Worm (Caenorhabditis elegans) whole organism, L4 larva: ENCODE results near the gene B0416.5.

Source experiments
- F44E2.7 ChIP-seq: fragments of 200-800 bp; sonication (Bioruptor generic); IDR thresholded peaks from 2 replicates; pipeline ENCODE4 v2.1.2; 2022; ENCODE audit warnings: missing genetic modification characterization, missing compliant biosample characterization
- T26A8.4 ChIP-seq: fragments of 200-800 bp; sonication (Bioruptor generic); IDR thresholded peaks from 2 replicates; pipeline ENCODE4 v1.3.6; 2022; ENCODE audit warnings: missing genetic modification characterization, missing compliant biosample characterization
- aha-1 ChIP-seq: fragments of 150-350 bp; peaks from one replicate; lab custom pipeline; 2014; ENCODE audit warnings: missing biosample characterization, missing genetic modification characterization
- arid-1 ChIP-seq: fragments of 200-800 bp; sonication (Bioruptor generic); conservative IDR thresholded peaks from 2 replicates; pipeline ENCODE4 v1.3.6; 2022; ENCODE audit warnings: missing genetic modification reagents, missing genetic modification characterization, missing compliant biosample characterization
- ceh-28 ChIP-seq: fragments of 150-350 bp; optimal IDR thresholded peaks from 2 replicates; lab custom pipeline; 2014; ENCODE audit warnings: missing biosample characterization, missing genetic modification reagents, missing genetic modification characterization
- ceh-62 ChIP-seq: sonication (generic microtip); optimal IDR thresholded peaks from 2 replicates; lab custom pipeline; 2017; ENCODE audit warnings: missing biosample characterization, missing genetic modification characterization
- ceh-82 ChIP-seq: sonication (generic microtip); optimal IDR thresholded peaks from 2 replicates; lab custom pipeline; 2017; ENCODE audit warnings: missing biosample characterization, missing genetic modification characterization
- daf-8 ChIP-seq: fragments of 200-800 bp; sonication (Bioruptor generic); IDR thresholded peaks from 2 replicates; pipeline ENCODE4 v1.3.6; 2022; ENCODE audit warnings: missing genetic modification characterization, missing compliant biosample characterization
- dmd-8 ChIP-seq: fragments of 200-800 bp; sonication (Bioruptor generic); IDR thresholded peaks from 2 replicates; pipeline ENCODE4 v1.3.6; 2022; ENCODE audit warnings: missing genetic modification characterization, missing compliant biosample characterization
- fkh-10 ChIP-seq: fragments of 150-350 bp; optimal IDR thresholded peaks from 2 replicates; lab custom pipeline; 2014; ENCODE audit warnings: missing biosample characterization, missing genetic modification reagents, missing genetic modification characterization
- fos-1 ChIP-seq: fragments of 150-350 bp; optimal IDR thresholded peaks from 2 replicates; lab custom pipeline; 2014; ENCODE audit warnings: missing biosample characterization, missing genetic modification characterization
- hif-1 ChIP-seq, 2 experiments: sonication (generic microtip); optimal IDR thresholded peaks; 2 replicates each; lab custom pipeline; 2016 to 2017; ENCODE audit warnings: missing compliant biosample characterization in 2 of 2, missing genetic modification characterization in 2 of 2, missing genetic modification reagents in 2 of 2, missing genotype in 2 of 2, mild to moderate bottlenecking in 1 of 2
- hlh-11 ChIP-seq: fragments of 200-800 bp; sonication (Bioruptor generic); optimal IDR thresholded peaks from 2 replicates; lab custom pipeline; 2018; ENCODE audit warnings: mild to moderate bottlenecking, missing genetic modification characterization, missing compliant biosample characterization
- hlh-30 ChIP-seq: sonication (generic microtip); optimal IDR thresholded peaks from 2 replicates; lab custom pipeline; 2017; ENCODE audit warnings: antibody characterized with exemption, mild to moderate bottlenecking, missing genetic modification characterization, missing compliant biosample characterization; ENCODE audit not compliant: insufficient read depth
- hmg-1.1 ChIP-seq: fragments of 200-800 bp; sonication (Bioruptor generic); IDR thresholded peaks from 2 replicates; pipeline ENCODE4 v1.3.6; 2022; ENCODE audit warnings: missing genetic modification reagents, missing genetic modification characterization, missing compliant biosample characterization
- lin-15B ChIP-seq: fragments of 150-350 bp; sonication (generic microtip); optimal IDR thresholded peaks from 3 replicates; lab custom pipeline; 2014; ENCODE audit warnings: missing biosample characterization, missing genetic modification characterization
- lin-29 ChIP-seq: fragments of 200-800 bp; sonication (Bioruptor generic); IDR thresholded peaks from 2 replicates; pipeline ENCODE4 v1.3.6; 2022; ENCODE audit warnings: missing genetic modification reagents, missing genetic modification characterization, missing compliant biosample characterization
- lin-38 ChIP-seq: fragments of 200-800 bp; sonication (Bioruptor generic); IDR thresholded peaks from 2 replicates; pipeline ENCODE4 v1.3.6; 2022; ENCODE audit warnings: missing genetic modification reagents, missing genetic modification characterization, missing compliant biosample characterization
- mep-1 ChIP-seq: fragments of 150-350 bp; sonication (generic microtip); optimal IDR thresholded peaks from 3 replicates; lab custom pipeline; 2014; ENCODE audit warnings: missing biosample characterization, missing genetic modification characterization
- mes-2 ChIP-seq: sonication (generic microtip); optimal IDR thresholded peaks from 2 replicates; lab custom pipeline; 2016; ENCODE audit warnings: missing genotype, mild to moderate bottlenecking, missing genetic modification characterization, missing compliant biosample characterization; ENCODE audit not compliant: poor library complexity, severe bottlenecking
- mxl-2 ChIP-seq: fragments of 200-800 bp; sonication (Bioruptor generic); conservative IDR thresholded peaks from 2 replicates; pipeline ENCODE4 v1.3.6; 2022; ENCODE audit warnings: missing genetic modification reagents, missing genetic modification characterization, missing compliant biosample characterization
- nhr-11 ChIP-seq: fragments of 150-350 bp; optimal IDR thresholded peaks from 2 replicates; lab custom pipeline; 2014; ENCODE audit warnings: missing biosample characterization, missing genetic modification characterization
- nhr-42 ChIP-seq: fragments of 200-800 bp; sonication (Bioruptor generic); IDR thresholded peaks from 2 replicates; pipeline ENCODE4 v1.3.6; 2022; ENCODE audit warnings: missing genetic modification characterization, missing compliant biosample characterization
- nhr-48 ChIP-seq: sonication (generic microtip); optimal IDR thresholded peaks from 2 replicates; lab custom pipeline; 2016; ENCODE audit warnings: mild to moderate bottlenecking, missing genetic modification characterization, missing compliant biosample characterization
- nhr-6 ChIP-seq: fragments of 150-350 bp; optimal IDR thresholded peaks from 2 replicates; lab custom pipeline; 2014; ENCODE audit warnings: missing biosample characterization, missing genetic modification characterization
- pqm-1 ChIP-seq: sonication (generic microtip); optimal IDR thresholded peaks from 2 replicates; lab custom pipeline; 2017; ENCODE audit warnings: missing biosample characterization, missing genetic modification characterization
- saeg-2 ChIP-seq: fragments of 200-800 bp; sonication (Bioruptor generic); IDR thresholded peaks from 2 replicates; pipeline ENCODE4 v1.3.6; 2022; ENCODE audit warnings: missing genetic modification reagents, missing genetic modification characterization, missing compliant biosample characterization
- skn-1 ChIP-seq: fragments of 150-350 bp; optimal IDR thresholded peaks from 2 replicates; lab custom pipeline; 2014; ENCODE audit warnings: missing biosample characterization, missing genetic modification characterization
- snpc-1.2 ChIP-seq: fragments of 200-800 bp; sonication (Bioruptor generic); IDR thresholded peaks from 2 replicates; pipeline ENCODE4 v1.3.6; 2022; ENCODE audit warnings: missing genetic modification reagents, missing genetic modification characterization, missing compliant biosample characterization
- snpc-4 ChIP-seq: fragments of 150-350 bp; optimal IDR thresholded peaks from 2 replicates; lab custom pipeline; 2014; ENCODE audit warnings: missing biosample characterization, missing genetic modification characterization
- unc-130 ChIP-seq: sonication (generic microtip); optimal IDR thresholded peaks from 2 replicates; lab custom pipeline; 2016; ENCODE audit warnings: missing genetic modification reagents, missing genetic modification characterization, missing compliant biosample characterization
- unc-39 ChIP-seq: sonication (generic microtip); optimal IDR thresholded peaks from 2 replicates; lab custom pipeline; 2017; ENCODE audit warnings: missing biosample characterization, missing genetic modification characterization
- unc-62 ChIP-seq, 3 experiments: fragments of 150-350 bp in 1 of 3; sonication (generic microtip); optimal IDR thresholded peaks in 2 of 3; peaks in 1 of 3; 1 replicate in 1 of 3; 2 replicates in 2 of 3; lab custom pipeline; 2014 to 2017; ENCODE audit warnings: missing biosample characterization in 3 of 3, missing genetic modification characterization in 3 of 3, missing genetic modification reagents in 3 of 3, missing genotype in 1 of 3
- zfp-2 ChIP-seq: sonication (generic microtip); optimal IDR thresholded peaks from 2 replicates; lab custom pipeline; 2016; ENCODE audit warnings: mild to moderate bottlenecking, missing genetic modification characterization, missing compliant biosample characterization
- zip-11 ChIP-seq: fragments of 200-800 bp; sonication (Bioruptor generic); IDR thresholded peaks from 2 replicates; pipeline ENCODE4 v1.3.6; 2022; ENCODE audit warnings: missing genetic modification characterization, missing compliant biosample characterization
- ztf-7 ChIP-seq: fragments of 150-350 bp; optimal IDR thresholded peaks from 2 replicates; lab custom pipeline; 2014; ENCODE audit warnings: missing biosample characterization, missing genetic modification characterization

B0416.5 gene

DNA sequence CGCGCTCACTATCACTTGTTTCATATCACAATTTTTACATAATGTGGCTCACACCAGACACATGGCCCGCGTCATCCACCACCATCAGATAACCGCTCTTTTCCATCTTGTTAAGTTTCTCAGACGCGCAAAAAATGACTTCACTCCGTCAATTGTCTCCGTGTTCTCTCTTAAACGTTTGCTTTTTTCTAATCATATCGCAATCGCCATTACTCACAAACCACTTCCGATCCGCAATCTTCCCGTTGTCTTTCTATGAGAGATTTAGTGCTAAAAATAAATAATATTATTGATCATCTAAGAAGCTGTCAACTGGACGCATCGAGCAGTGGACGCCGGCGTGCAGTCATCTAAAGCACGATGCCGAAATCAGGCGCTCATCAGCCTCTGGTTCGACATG lies 32.8 kb upstream of the B0416.5 start, which contains the start of gene tmc-2:
tmc-2 (plus strand) TSS at position 301 of the 400 bp plus-strand sequence.
- TF ChIP-seq dmd-8 (GFP tag; lab: Robert Waterston, UW) (no peak), ceh-82 (tag; lab: Kevin White, UChicago) (no peak), snpc-1.2 (GFP tag; lab: Robert Waterston, UW) (no peak), T26A8.4 (no peak), saeg-2 (GFP tag; lab: Robert Waterston, UW) (no peak), skn-1 (tag; lab: Kevin White, UChicago) (no peak), mep-1 (tag; lab: Kevin White, UChicago) (no peak), arid-1 (GFP tag; lab: Robert Waterston, UW) (no peak), ztf-7 (no peak), aha-1 (no peak), daf-8 (no peak), nhr-42 (no peak), unc-130 (GFP tag; lab: Kevin White, UChicago) (no peak), pqm-1 (tag; lab: Kevin White, UChicago) (no peak), unc-39 (tag; lab: Kevin White, UChicago) (no peak), hmg-1.1 (GFP tag; lab: Robert Waterston, UW) (no peak), lin-15B (tag; lab: Kevin White, UChicago) (no peak), nhr-6 (no peak), F44E2.7 (GFP tag; lab: Robert Waterston, UW) (no peak)

DNA sequence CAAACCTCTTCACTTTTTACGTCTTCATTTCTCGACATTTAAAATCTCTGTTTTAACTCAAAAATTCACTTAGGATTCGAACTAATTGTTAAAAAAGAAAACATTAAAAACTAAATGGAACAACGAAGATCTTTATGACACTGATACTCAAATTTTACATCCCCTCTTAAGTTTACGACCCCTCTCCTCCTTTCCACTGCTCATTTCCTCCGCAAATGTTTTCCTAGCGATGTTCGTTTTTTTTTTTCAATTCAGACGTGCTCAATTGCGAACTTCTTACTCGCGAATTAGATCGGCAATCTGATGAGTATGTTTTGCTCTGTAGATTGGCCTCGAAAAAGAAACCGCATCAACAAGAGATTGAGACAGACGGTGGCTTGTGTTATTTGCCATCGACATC lies 32.1 kb upstream of the B0416.5 start:
- TF ChIP-seq unc-62 (GFP tag; optimal IDR thresholded peaks at IDR 0.05 in 1 of 2; lab: Kevin White, UChicago) (peak in 1 of 2 experiments; percentile 95), unc-62 (tag; optimal IDR thresholded peaks at IDR 0.05; lab: Kevin White, UChicago) (no peak), fos-1 (no peak)

DNA sequence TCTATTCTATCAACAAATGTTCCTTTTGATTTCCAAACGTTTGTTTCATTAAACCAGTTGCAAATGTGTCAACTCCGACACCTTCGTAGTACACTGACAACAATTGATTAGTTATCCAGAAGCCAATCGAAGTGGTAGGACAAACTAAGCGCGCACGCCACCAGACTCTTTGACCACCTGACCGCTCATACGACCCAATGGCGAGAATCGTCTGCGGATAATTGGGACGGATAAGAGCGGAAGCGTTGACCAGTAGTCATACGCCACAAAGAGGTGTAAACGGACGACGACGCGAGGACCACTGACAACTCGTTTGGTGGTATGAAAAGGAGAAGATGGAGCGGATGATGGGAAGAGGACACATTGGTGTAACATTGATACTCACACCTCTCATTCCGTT lies 29.7 kb upstream of the B0416.5 start:
- TF ChIP-seq ceh-62 (tag; lab: Kevin White, UChicago): no peak
- peak; percentile 33 for TF ChIP-seq hlh-30 (tag; lab: Kevin White, UChicago)
- no peak for TF ChIP-seq saeg-2 (GFP tag; lab: Robert Waterston, UW)
- TF ChIP-seq arid-1 (GFP tag; lab: Robert Waterston, UW): no peak
- peak in 1 of 2 experiments; percentile 60 for TF ChIP-seq unc-62 (GFP tag; optimal IDR thresholded peaks at IDR 0.05 in 1 of 2; lab: Kevin White, UChicago)
- no peak for TF ChIP-seq unc-62 (tag; optimal IDR thresholded peaks at IDR 0.05; lab: Kevin White, UChicago)
- TF ChIP-seq snpc-4 (tag; lab: Kevin White, UChicago): no peak
- TF ChIP-seq aha-1: peak; percentile 49
- no peak for TF ChIP-seq mes-2
- peak; percentile 28 for TF ChIP-seq hlh-11
- TF ChIP-seq zfp-2 (tag; lab: Kevin White, UChicago): no peak

DNA sequence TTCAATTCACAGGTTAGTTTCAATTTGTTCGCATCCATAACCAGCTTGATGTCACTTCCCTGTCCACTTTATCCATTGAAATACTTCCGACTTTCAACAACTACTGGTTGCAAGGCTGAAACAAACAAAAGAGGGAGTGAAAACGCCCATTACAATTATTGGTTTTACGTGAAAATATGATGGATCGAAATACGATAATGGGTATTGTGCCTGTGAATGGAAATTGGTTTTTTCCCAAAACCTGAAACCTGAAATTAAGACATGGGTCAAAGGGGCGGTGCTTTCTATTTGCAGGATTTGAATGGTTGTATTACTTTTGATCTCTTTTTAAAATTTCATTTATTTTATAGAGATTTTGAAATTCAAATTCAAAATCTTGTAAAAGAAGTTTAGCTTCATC lies 28.2 kb upstream of the B0416.5 start, which contains the start of gene B0416.2:
B0416.2 (plus strand) TSS at position 301 of the 400 bp plus-strand sequence.
- TF ChIP-seq fkh-10 (GFP tag; lab: Kevin White, UChicago) (no peak), snpc-1.2 (GFP tag; lab: Robert Waterston, UW) (no peak), ceh-28 (tag; lab: Kevin White, UChicago) (no peak), pqm-1 (tag; lab: Kevin White, UChicago) (no peak), mxl-2 (GFP tag; lab: Robert Waterston, UW) (no peak), nhr-11 (no peak), hif-1 (tag; optimal IDR thresholded peaks at IDR 0.05; lab: Kevin White, UChicago) (no peak), nhr-6 (no peak), zip-11 (GFP tag; lab: Robert Waterston, UW) (no peak), nhr-48 (tag; lab: Kevin White, UChicago) (no peak), lin-29 (GFP tag; lab: Robert Waterston, UW) (no peak), lin-38 (no peak), hlh-11 (no peak), lin-15B (tag; lab: Kevin White, UChicago) (no peak)
